Worm (Caenorhabditis elegans) whole organism, L4 larva: ENCODE data around the gene fbxb-62.

Source experiments
- ama-1 ChIP-seq: fragments of 150-350 bp; optimal IDR thresholded peaks from 2 replicates; lab custom pipeline; 2014; ENCODE audit warnings: inconsistent platforms, mixed read lengths
- mdl-1 ChIP-seq, 2 experiments: fragments of 150-350 bp in 1 of 2; sonication (generic microtip) in 1 of 2; optimal IDR thresholded peaks; 2 replicates each; lab custom pipeline; 2014 to 2017; ENCODE audit warnings: missing biosample characterization in 2 of 2, missing genetic modification characterization in 2 of 2
- pha-4 ChIP-seq, 2 experiments: fragments of 150-350 bp in 1 of 2; fragments of 200-800 bp in 1 of 2; sonication (Bioruptor generic) in 1 of 2; IDR thresholded peaks in 1 of 2; optimal IDR thresholded peaks in 1 of 2; 2 replicates each; pipeline versions ENCODE4 v1.3.6 to Lab custom; 2014 to 2022; ENCODE audit warnings: missing genetic modification characterization in 2 of 2, missing genetic modification reagents in 2 of 2, missing biosample characterization in 1 of 2, missing compliant biosample characterization in 1 of 2
- unc-39 ChIP-seq: sonication (generic microtip); optimal IDR thresholded peaks from 2 replicates; lab custom pipeline; 2017; ENCODE audit warnings: missing biosample characterization, missing genetic modification characterization

ce11 chrV:19293025-19293424 lies 8.8 kb downstream of the fbxb-62 start, which contains the start of gene F55C9.5:
- TF ChIP-seq pha-4 (GFP tag; IDR thresholded peaks at IDR 0.05; lab: Robert Waterston, UW) (no peak), pha-4 (tag; optimal IDR thresholded peaks at IDR 0.05; lab: Kevin White, UChicago) (no peak), ama-1 (no peak), unc-39 (tag; lab: Kevin White, UChicago) (no peak), mdl-1 (tag; optimal IDR thresholded peaks at IDR 0.05; lab: Kevin White, UChicago) (no peak)
